Fruit fly (Drosophila melanogaster) whole organism, embryonic: ENCODE results near the gene VhaM9.7-c.

Experiments
- Awh ChIP-seq: fragments of 200-800 bp; sonication (Bioruptor generic); IDR thresholded peaks from 2 replicates; pipeline ENCODE4, ENCODE4 v1.3.6; 2022; ENCODE audit warnings: missing biosample characterization, missing genetic modification characterization
- Bdp1 ChIP-seq: fragments of 200-800 bp; sonication (Bioruptor generic); optimal IDR thresholded peaks from 3 replicates; lab custom pipeline; 2016; ENCODE audit warnings: missing biosample characterization, missing genetic modification characterization
- Blimp-1 ChIP-seq: fragments of 200-800 bp; sonication (Bioruptor generic); optimal IDR thresholded peaks from 3 replicates; lab custom pipeline; 2018; ENCODE audit warnings: missing biosample characterization, missing genetic modification characterization, mild to moderate bottlenecking, moderate library complexity, missing genetic modification reagents
- CG10209 ChIP-seq: fragments of 200-800 bp; sonication (Bioruptor generic); optimal IDR thresholded peaks from 3 replicates; lab custom pipeline; 2017; ENCODE audit warnings: missing biosample characterization, mild to moderate bottlenecking, missing genetic modification characterization, missing genetic modification reagents
- CG10543 ChIP-seq: fragments of 200-800 bp; sonication (Bioruptor generic); optimal IDR thresholded peaks from 3 replicates; lab custom pipeline; 2017; ENCODE audit warnings: missing biosample characterization, mild to moderate bottlenecking, missing genetic modification characterization, moderate library complexity
- CG12219 ChIP-seq: fragments of 200-800 bp; sonication (Bioruptor generic); optimal IDR thresholded peaks from 3 replicates; lab custom pipeline; 2018; ENCODE audit warnings: missing biosample characterization, mild to moderate bottlenecking, missing genetic modification characterization
- CG1233 ChIP-seq: fragments of 200-800 bp; sonication (Bioruptor generic); optimal IDR thresholded peaks from 4 replicates; lab custom pipeline; 2018; ENCODE audit warnings: missing biosample characterization, mild to moderate bottlenecking, missing genetic modification characterization
- CG12769 ChIP-seq: fragments of 200-800 bp; sonication (Bioruptor generic); optimal IDR thresholded peaks from 2 replicates; lab custom pipeline; 2019; ENCODE audit warnings: missing biosample characterization, mild to moderate bottlenecking, missing genetic modification characterization, moderate library complexity
- CG15514 ChIP-seq: fragments of 200-800 bp; sonication (Bioruptor generic); optimal IDR thresholded peaks from 3 replicates; lab custom pipeline; 2017; ENCODE audit warnings: missing biosample characterization, missing genetic modification characterization, mild to moderate bottlenecking, moderate library complexity, missing genetic modification reagents
- CG1603 ChIP-seq: fragments of 200-800 bp; sonication (Bioruptor generic); optimal IDR thresholded peaks from 2 replicates; lab custom pipeline; 2019; ENCODE audit warnings: missing biosample characterization, mild to moderate bottlenecking, missing genetic modification characterization, moderate library complexity
- CG17359 ChIP-seq: fragments of 200-800 bp; sonication (Bioruptor generic); optimal IDR thresholded peaks from 3 replicates; lab custom pipeline; 2018; ENCODE audit warnings: missing biosample characterization, mild to moderate bottlenecking, missing genetic modification characterization, moderate library complexity
- CG18599 ChIP-seq: fragments of 200-800 bp; sonication (Bioruptor generic); optimal IDR thresholded peaks from 3 replicates; lab custom pipeline; 2017; ENCODE audit warnings: missing biosample characterization, missing genetic modification characterization, mild to moderate bottlenecking, moderate library complexity, missing genetic modification reagents
- CG2120 ChIP-seq: fragments of 200-800 bp; sonication (Bioruptor generic); optimal IDR thresholded peaks from 3 replicates; lab custom pipeline; 2016; ENCODE audit warnings: missing biosample characterization, missing genetic modification characterization
- CG2199 ChIP-seq: fragments of 200-800 bp; sonication (Bioruptor generic); IDR thresholded peaks from 3 replicates; pipeline ENCODE4 v1.3.6; 2022; ENCODE audit warnings: missing biosample characterization, missing genetic modification characterization
- CG2678 ChIP-seq: fragments of 200-800 bp; sonication (Bioruptor generic); optimal IDR thresholded peaks from 3 replicates; lab custom pipeline; 2019; ENCODE audit warnings: missing biosample characterization, mild to moderate bottlenecking, missing genetic modification characterization, moderate library complexity
- CG2889 ChIP-seq: fragments of 200-800 bp; sonication (Bioruptor generic); IDR thresholded peaks from 3 replicates; pipeline ENCODE4 v1.3.6; 2022; ENCODE audit warnings: missing biosample characterization, missing genetic modification characterization
- CG33213 ChIP-seq: fragments of 200-800 bp; sonication (Bioruptor generic); optimal IDR thresholded peaks from 3 replicates; lab custom pipeline; 2016; ENCODE audit warnings: missing biosample characterization, missing genetic modification characterization
- CG3995 ChIP-seq: fragments of 200-800 bp; sonication (Bioruptor generic); optimal IDR thresholded peaks from 3 replicates; lab custom pipeline; 2016; ENCODE audit warnings: missing biosample characterization, missing genetic modification characterization
- CG5180 ChIP-seq: fragments of 200-800 bp; sonication (Bioruptor generic); optimal IDR thresholded peaks from 3 replicates; lab custom pipeline; 2017; ENCODE audit warnings: missing biosample characterization, missing genetic modification characterization, mild to moderate bottlenecking, moderate library complexity, missing genetic modification reagents
- CG6689 ChIP-seq: fragments of 200-800 bp; sonication (Bioruptor generic); IDR thresholded peaks from 2 replicates; pipeline ENCODE4 v1.3.6; 2022; ENCODE audit warnings: missing biosample characterization, missing genetic modification characterization
- CG8359 ChIP-seq: fragments of 200-800 bp; sonication (Bioruptor generic); optimal IDR thresholded peaks from 2 replicates; lab custom pipeline; 2017; ENCODE audit warnings: missing biosample characterization, mild to moderate bottlenecking, missing genetic modification characterization, borderline replicate concordance
- CoRest ChIP-seq: fragments of 200-800 bp; sonication (Bioruptor generic); optimal IDR thresholded peaks from 3 replicates; lab custom pipeline; 2018; ENCODE audit warnings: missing biosample characterization, mild to moderate bottlenecking, missing genetic modification characterization, moderate library complexity
- Deaf1 ChIP-seq: fragments of 200-800 bp; optimal IDR thresholded peaks from 3 replicates; lab custom pipeline; 2019; ENCODE audit warnings: missing biosample characterization, mild to moderate bottlenecking, missing genetic modification characterization, moderate library complexity
- ERR ChIP-seq: fragments of 200-800 bp; sonication (Bioruptor generic); optimal IDR thresholded peaks from 2 replicates; lab custom pipeline; 2016; ENCODE audit warnings: missing biosample characterization, missing genetic modification characterization
- Gsc ChIP-seq: fragments of 200-800 bp; sonication (Bioruptor generic); IDR thresholded peaks from 2 replicates; pipeline ENCODE4 v1.3.6; 2022; ENCODE audit warnings: missing biosample characterization, missing genetic modification characterization
- HLHmδ ChIP-seq: fragments of 200-800 bp; sonication (Bioruptor generic); optimal IDR thresholded peaks from 2 replicates; lab custom pipeline; 2018; ENCODE audit warnings: missing biosample characterization, mild to moderate bottlenecking, missing genetic modification characterization, moderate library complexity
- HmgZ ChIP-seq: fragments of 200-800 bp; sonication (Bioruptor generic); optimal IDR thresholded peaks from 2 replicates; lab custom pipeline; 2018; ENCODE audit warnings: missing biosample characterization, mild to moderate bottlenecking, missing genetic modification characterization
- Hsf ChIP-seq: fragments of 200-800 bp; sonication (Bioruptor generic); optimal IDR thresholded peaks from 3 replicates; lab custom pipeline; 2016; ENCODE audit warnings: missing biosample characterization, missing genetic modification characterization
- Lim3 ChIP-seq: fragments of 200-800 bp; sonication (Bioruptor generic); IDR thresholded peaks from 2 replicates; pipeline ENCODE4 v1.3.6; 2022; ENCODE audit warnings: missing biosample characterization, missing genetic modification characterization
- Nf-YB ChIP-seq: fragments of 200-800 bp; sonication (Bioruptor generic); optimal IDR thresholded peaks from 3 replicates; lab custom pipeline; 2019; ENCODE audit warnings: missing biosample characterization, mild to moderate bottlenecking, missing genetic modification characterization, moderate library complexity
- Ravus ChIP-seq: fragments of 200-800 bp; sonication (Bioruptor generic); IDR thresholded peaks from 2 replicates; pipeline ENCODE4 v1.3.6; 2022; ENCODE audit warnings: missing biosample characterization, missing genetic modification characterization
- Sox102F ChIP-seq: fragments of 200-800 bp; sonication (Bioruptor generic); optimal IDR thresholded peaks from 2 replicates; lab custom pipeline; 2018; ENCODE audit warnings: missing biosample characterization, mild to moderate bottlenecking, missing genetic modification characterization, moderate library complexity
- bbx ChIP-seq: fragments of 200-800 bp; sonication (Bioruptor generic); IDR thresholded peaks from 2 replicates; pipeline ENCODE4 v1.3.6; 2022; ENCODE audit warnings: missing biosample characterization, missing genetic modification characterization; ENCODE audit not compliant: partially characterized antibody
- bowl ChIP-seq: fragments of 200-800 bp; sonication (Bioruptor generic); IDR thresholded peaks from 2 replicates; pipeline ENCODE4 v1.3.6; 2022; ENCODE audit warnings: missing biosample characterization, missing genetic modification characterization
- ci ChIP-seq: fragments of 200-800 bp; sonication (Bioruptor generic); IDR thresholded peaks from 3 replicates; pipeline ENCODE4 v1.3.6; 2022; ENCODE audit warnings: missing biosample characterization, missing genetic modification characterization
- crc ChIP-seq: fragments of 200-800 bp; sonication (Bioruptor generic); optimal IDR thresholded peaks from 2 replicates; lab custom pipeline; 2016; ENCODE audit warnings: missing biosample characterization, missing genetic modification characterization
- crol ChIP-seq: fragments of 200-800 bp; sonication (Bioruptor generic); IDR thresholded peaks from 2 replicates; pipeline ENCODE4 v1.3.6; 2022; ENCODE audit warnings: missing biosample characterization, missing genetic modification characterization
- dpn ChIP-seq, 2 experiments: fragments of 200-800 bp; sonication (Bioruptor generic); optimal IDR thresholded peaks; 3 replicates each; lab custom pipeline; 2016; ENCODE audit warnings: missing biosample characterization in 2 of 2, missing genetic modification characterization in 2 of 2
- grn ChIP-seq: fragments of 200-800 bp; sonication (Bioruptor generic); optimal IDR thresholded peaks from 3 replicates; lab custom pipeline; 2017; ENCODE audit warnings: missing biosample characterization, missing genetic modification characterization
- gro ChIP-seq: fragments of 200-800 bp; sonication (Bioruptor generic); optimal IDR thresholded peaks from 2 replicates; lab custom pipeline; 2016; ENCODE audit warnings: missing biosample characterization, missing genetic modification characterization
- h ChIP-seq: fragments of >200 bp; optimal IDR thresholded peaks from 2 replicates; lab custom pipeline; 2017
- hth ChIP-seq: fragments of >200 bp; optimal IDR thresholded peaks from 2 replicates; lab custom pipeline; 2017; ENCODE audit warnings: inconsistent platforms
- lov ChIP-seq, 2 experiments: fragments of 200-800 bp in 1 of 2; fragments of >200 bp in 1 of 2; sonication (Bioruptor generic) in 1 of 2; IDR thresholded peaks in 1 of 2; optimal IDR thresholded peaks in 1 of 2; 2 replicates in 1 of 2; 3 replicates in 1 of 2; pipeline versions ENCODE4 v1.3.6 to Lab custom; 2017 to 2022; ENCODE audit warnings: missing biosample characterization in 1 of 2, missing genetic modification characterization in 1 of 2
- peb ChIP-seq: fragments of 200-800 bp; sonication (Bioruptor generic); IDR thresholded peaks from 2 replicates; pipeline ENCODE4 v1.3.6; 2022; ENCODE audit warnings: missing biosample characterization, missing genetic modification characterization
- sc ChIP-seq, 3 experiments: fragments of >200 bp in 2 of 3; fragments of 200-800 bp in 1 of 3; sonication (Bioruptor generic) in 1 of 3; optimal IDR thresholded peaks; 2 replicates in 2 of 3; 3 replicates in 1 of 3; lab custom pipeline; 2017; ENCODE audit warnings: mild to moderate bottlenecking in 1 of 3, missing biosample characterization in 1 of 3, missing genetic modification characterization in 1 of 3, missing genetic modification reagents in 1 of 3
- seq ChIP-seq: fragments of 200-800 bp; sonication (Bioruptor generic); IDR thresholded peaks from 2 replicates; pipeline ENCODE4 v1.3.6; 2022; ENCODE audit warnings: missing biosample characterization, missing genetic modification characterization
- vvl ChIP-seq: fragments of 200-800 bp; sonication (Bioruptor generic); IDR thresholded peaks from 2 replicates; pipeline ENCODE4 v1.3.6; 2022; ENCODE audit warnings: missing biosample characterization, missing genetic modification characterization
- z ChIP-seq: fragments of 200-800 bp; sonication (Bioruptor generic); IDR thresholded peaks from 3 replicates; pipeline ENCODE4 v1.3.6; 2022; ENCODE audit warnings: missing biosample characterization, missing genetic modification characterization

VhaM9.7-c gene

dm6 chr3L:4232724-4233367 lies 46.2 kb upstream of the VhaM9.7-c start (continued):
- TF ChIP-seq CoRest (tag; lab: Kevin White, UChicago): peak; percentile 31
- TF ChIP-seq HmgZ: no peak
- TF ChIP-seq CG2120 (GFP tag; lab: Kevin White, UChicago): peak; percentile 41
- TF ChIP-seq ERR: no peak
- peak; percentile 45 for TF ChIP-seq Sox102F (GFP tag; lab: Kevin White, UChicago)
- no peak for TF ChIP-seq Bdp1 (GFP tag; lab: Kevin White, UChicago)
- TF ChIP-seq Hsf: no peak
- TF ChIP-seq CG18599: peak; percentile 5
- TF ChIP-seq CG33213 (GFP tag; lab: Kevin White, UChicago): no peak
- TF ChIP-seq CG1233 (GFP tag; lab: Kevin White, UChicago): no peak
- peak; percentile 1 for TF ChIP-seq Blimp-1
- peak; percentile 21 for TF ChIP-seq CG10209 (GFP tag; lab: Kevin White, UChicago)
- peak in 1 of 2 experiments; percentile 16 for TF ChIP-seq dpn (GFP tag; optimal IDR thresholded peaks at IDR 0.05; lab: Kevin White, UChicago)

DNA sequence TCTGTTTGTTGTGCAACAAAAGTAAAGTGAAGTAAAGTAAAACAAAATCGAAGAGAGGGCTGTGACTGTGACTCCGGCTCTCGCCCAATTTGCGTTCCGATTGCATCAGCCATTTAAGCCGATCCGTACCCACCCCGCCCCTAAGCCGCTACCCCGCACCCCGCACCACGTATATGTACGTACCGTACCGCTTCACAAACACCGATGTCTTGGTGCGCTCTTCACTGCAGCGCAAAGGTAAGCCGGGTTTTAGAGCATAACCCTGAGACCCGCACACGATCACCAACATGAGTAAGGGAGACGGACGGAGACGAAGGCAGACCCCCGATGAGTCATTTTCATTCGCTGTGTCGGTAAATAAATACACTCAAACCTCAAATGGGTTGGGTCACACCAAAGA lies 45.6 kb upstream of the VhaM9.7-c start:
- no peak for TF ChIP-seq sc (optimal IDR thresholded peaks at IDR 0.05; lab: Kevin White, UChicago)
- no peak for TF ChIP-seq sc (GFP tag; optimal IDR thresholded peaks at IDR 0.05; lab: Kevin White, UChicago)
- 0 out of 2 replicates have a peak, but pooled peaks have one; percentile 23 for TF ChIP-seq bbx (GFP tag; lab: Robert Waterston, UW)
- TF ChIP-seq lov (optimal IDR thresholded peaks at IDR 0.05; lab: Kevin White, UChicago): no peak
- TF ChIP-seq lov (GFP tag; IDR thresholded peaks at IDR 0.05; lab: Robert Waterston, UW): 0 out of 3 replicates have a peak, but pooled peaks have one; percentile 61
- TF ChIP-seq CG12769 (tag; lab: Kevin White, UChicago): peak; percentile 8
- TF ChIP-seq CG33213 (GFP tag; lab: Kevin White, UChicago): no peak
- TF ChIP-seq HLHmδ (GFP tag; lab: Kevin White, UChicago): peak; percentile 53
- no peak for TF ChIP-seq CG12219 (GFP tag; lab: Kevin White, UChicago)
- no peak for TF ChIP-seq CG1603 (tag; lab: Kevin White, UChicago)
- peak; percentile 61; the same call in 1 of the 3 replicates for TF ChIP-seq CG2199
- peak; percentile 32 for TF ChIP-seq CG5180 (GFP tag; lab: Kevin White, UChicago)
- TF ChIP-seq CG3995 (GFP tag; lab: Kevin White, UChicago): no peak
- no peak for TF ChIP-seq h (lab: Kevin White, UChicago)
- peak; percentile 62 for TF ChIP-seq Nf-YB (GFP tag; lab: Kevin White, UChicago)
- peak; percentile 24 for TF ChIP-seq grn (GFP tag; lab: Kevin White, UChicago)
- no peak for TF ChIP-seq gro (GFP tag; lab: Kevin White, UChicago)
- no peak for TF ChIP-seq bowl (GFP tag; lab: Robert Waterston, UW)
- TF ChIP-seq Deaf1: peak; percentile 43
- no peak for TF ChIP-seq Awh (GFP tag; lab: Robert Waterston, UW)
- 0 out of 2 replicates have a peak, but pooled peaks have one; percentile 15 for TF ChIP-seq seq (GFP tag; lab: Robert Waterston, UW)
- TF ChIP-seq crc (GFP tag; lab: Kevin White, UChicago): no peak
- TF ChIP-seq ci (GFP tag; lab: Robert Waterston, UW): peak; percentile 56; the same call in 1 of the 3 replicates
- TF ChIP-seq Ravus (GFP tag; lab: Robert Waterston, UW): no peak
- TF ChIP-seq Gsc (GFP tag; lab: Robert Waterston, UW): no peak
- no peak for TF ChIP-seq CG6689 (GFP tag; lab: Robert Waterston, UW)
- TF ChIP-seq CG17359 (tag; lab: Kevin White, UChicago): no peak
- TF ChIP-seq peb (GFP tag; lab: Robert Waterston, UW): peak; percentile 30; the same call in 1 of the 2 replicates
- no peak for TF ChIP-seq hth
- no peak for TF ChIP-seq CG8359
- peak; percentile 53; the same call in 1 of the 2 replicates for TF ChIP-seq vvl (GFP tag; lab: Robert Waterston, UW)
- no peak for TF ChIP-seq CG2678 (tag; lab: Kevin White, UChicago)
- TF ChIP-seq CG2889 (GFP tag; lab: Robert Waterston, UW): no peak
- peak; percentile 97 for TF ChIP-seq crol
- TF ChIP-seq CG10543: peak; percentile 11
- TF ChIP-seq Lim3 (GFP tag; lab: Robert Waterston, UW): no peak
- TF ChIP-seq z (GFP tag; lab: Robert Waterston, UW): peak; percentile 85
- TF ChIP-seq CG15514 (GFP tag; lab: Kevin White, UChicago): no peak
